Worm (Caenorhabditis elegans): ENCODE measurements around the gene D2096.11.
A peak's percentile ranks its signal among the peaks of the same experiment; 100 is the strongest.

Gene D2096.11

DNA sequence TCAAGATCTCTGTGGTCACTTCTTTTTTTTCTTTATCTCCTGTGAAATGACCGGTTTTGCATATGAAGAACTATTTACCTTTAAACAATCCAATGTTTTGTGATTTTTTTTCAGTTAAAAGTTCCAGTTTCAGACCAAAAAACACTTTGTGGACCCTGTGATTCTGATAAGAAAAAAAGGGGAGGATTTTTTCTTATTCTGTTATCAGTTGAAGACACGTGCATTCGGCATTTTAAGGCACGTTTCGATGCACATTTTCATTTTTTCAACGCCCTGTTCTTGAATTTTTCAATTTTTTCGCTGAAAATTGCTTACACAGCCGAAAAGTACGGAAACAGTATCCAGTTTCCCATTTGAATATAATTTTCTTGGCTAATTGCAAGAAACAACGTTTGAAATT, 27.7 kb downstream of the D2096.11 start, which contains the start of gene aagr-1 (continued):
- no peak for TF ChIP-seq ces-1 (GFP tag; optimal IDR thresholded peaks at IDR 0.05)
- peak; percentile 79 for TF ChIP-seq dmd-6 (GFP tag; IDR thresholded peaks at IDR 0.05)
- no peak for TF ChIP-seq lin-13 (GFP tag; optimal IDR thresholded peaks at IDR 0.05)
- no peak for TF ChIP-seq snpc-1.2 (GFP tag; IDR thresholded peaks at IDR 0.05)
- peak; percentile 13 for TF ChIP-seq mxl-3 (GFP tag; optimal IDR thresholded peaks at IDR 0.05)

DNA sequence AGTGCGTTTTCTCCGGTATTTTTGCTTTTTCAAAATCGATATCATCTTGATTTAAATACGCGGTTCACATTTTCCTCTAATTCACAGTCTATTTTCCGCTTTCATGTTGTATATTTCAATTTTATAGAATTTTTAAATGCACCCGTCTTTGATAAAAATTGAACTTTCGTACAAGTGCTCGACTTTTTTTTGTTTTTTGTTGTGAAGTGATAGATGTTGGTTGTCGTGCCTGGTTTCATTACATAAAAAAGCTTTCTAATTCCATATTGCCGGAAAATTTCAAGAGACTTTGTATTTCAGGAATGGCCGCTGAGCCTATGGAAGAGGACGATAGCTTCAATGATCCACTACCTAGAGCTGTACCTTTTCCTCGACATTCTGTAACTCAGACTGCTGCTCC, 30.8 kb downstream of the D2096.11 start, which contains the start of gene D2096.12:
D2096.12 (plus strand) TSS at position 301 of the 400 bp plus-strand sequence.
- TF ChIP-seq saeg-2 (GFP tag; IDR thresholded peaks at IDR 0.05) (no peak), tag-97 (GFP tag; IDR thresholded peaks at IDR 0.05) (no peak), zip-11 (GFP tag; IDR thresholded peaks at IDR 0.05) (no peak), skn-1 (tag; optimal IDR thresholded peaks at IDR 0.05) (no peak), lin-13 (GFP tag; optimal IDR thresholded peaks at IDR 0.05) (no peak), nhr-111 (GFP tag; optimal IDR thresholded peaks at IDR 0.05) (no peak), arid-1 (GFP tag; conservative IDR thresholded peaks at IDR 0.05) (no peak), spr-3 (GFP tag; optimal IDR thresholded peaks at IDR 0.05) (no peak), zag-1 (tag; optimal IDR thresholded peaks at IDR 0.05) (no peak), snpc-1.2 (GFP tag; IDR thresholded peaks at IDR 0.05) (no peak), daf-12 (tag; optimal IDR thresholded peaks at IDR 0.05) (no peak), ceh-62 (tag; optimal IDR thresholded peaks at IDR 0.05) (no peak), unc-130 (GFP tag; optimal IDR thresholded peaks at IDR 0.05) (no peak)

DNA sequence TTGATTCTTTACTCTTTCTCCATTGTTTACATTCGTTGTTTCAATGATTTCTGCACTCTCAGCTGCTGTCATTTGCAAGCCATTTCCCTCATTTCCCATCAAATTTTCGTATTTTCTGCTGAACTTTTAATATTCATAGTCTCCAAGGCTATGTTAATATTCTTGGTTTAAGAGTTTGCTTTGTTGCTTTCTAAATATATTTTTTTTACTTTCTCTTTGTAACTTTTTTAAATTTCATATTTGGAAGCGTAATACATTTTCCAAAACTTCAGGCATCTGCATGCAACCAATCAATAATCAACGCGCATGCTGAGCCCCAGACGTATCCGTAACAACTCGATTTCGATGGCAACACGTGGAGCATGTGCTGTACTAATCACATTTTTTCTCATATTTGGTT, 33.2 kb downstream of the D2096.11 start, which contains the start of gene sqv-1:
sqv-1 (plus strand) TSS at position 301 of the 400 bp plus-strand sequence.
- TF ChIP-seq daf-16 (GFP tag; optimal IDR thresholded peaks at IDR 0.05) (no peak), daf-16 (tag; optimal IDR thresholded peaks at IDR 0.05) (peak; percentile 33), nhr-41 (GFP tag; IDR thresholded peaks at IDR 0.05) (no peak)

DNA sequence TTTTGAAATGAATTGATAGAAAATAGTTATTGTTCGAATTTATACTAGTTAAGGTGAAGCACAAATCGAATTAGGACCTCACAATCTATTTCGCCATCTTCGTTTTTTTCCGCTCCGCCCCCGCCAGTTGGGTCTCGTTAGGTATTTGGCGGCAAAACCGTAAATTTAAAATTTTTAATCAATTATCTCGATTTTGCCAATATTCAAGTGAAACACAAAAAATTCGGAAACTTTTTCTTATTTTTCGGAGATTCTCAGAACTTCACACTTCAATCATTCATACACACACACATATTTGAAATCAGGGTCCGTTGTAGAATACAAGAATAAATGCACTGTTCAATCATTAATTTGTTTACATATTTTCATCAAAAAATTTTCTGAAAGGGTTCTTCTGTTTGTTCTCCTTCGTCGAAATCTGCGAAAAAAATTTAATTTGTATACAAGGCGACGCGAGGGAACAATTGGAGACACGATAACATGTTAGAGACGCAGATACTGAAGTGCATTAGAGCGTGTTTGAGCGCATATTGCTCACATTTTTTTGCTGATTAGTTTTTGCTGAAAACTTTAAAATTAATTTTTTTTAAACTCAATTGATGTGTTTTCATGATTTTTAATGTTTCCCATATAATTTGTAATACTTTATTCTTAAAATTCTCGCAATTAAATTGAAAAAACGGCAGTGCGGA, 34.1 kb downstream of the D2096.11 start, which contains the start of gene D2096.5:
D2096.5 (minus strand) TSS at position 51 of the 692 bp plus-strand sequence.
- TF ChIP-seq nhr-28 (tag; optimal IDR thresholded peaks at IDR 0.05), result peak; percentile 29
- no peak for TF ChIP-seq tra-1 (GFP tag; IDR thresholded peaks at IDR 0.05)
- no peak for TF ChIP-seq T26A8.4 (GFP tag; IDR thresholded peaks at IDR 0.05)
- TF ChIP-seq fkh-10 (GFP tag; optimal IDR thresholded peaks at IDR 0.05), result no peak
- TF ChIP-seq snpc-4 (tag; optimal IDR thresholded peaks at IDR 0.05), result no peak
- no peak for TF ChIP-seq dmd-9 (GFP tag; IDR thresholded peaks at IDR 0.05)
- TF ChIP-seq ceh-32 (tag; optimal IDR thresholded peaks at IDR 0.05; ENCODE audit: poor library complexity), result no peak
- TF ChIP-seq zip-2 (tag; optimal IDR thresholded peaks at IDR 0.05), result no peak
- no peak for TF ChIP-seq ZK337.2 (GFP tag; IDR thresholded peaks at IDR 0.05)
- TF ChIP-seq nhr-237 (tag; optimal IDR thresholded peaks at IDR 0.05), result no peak
- no peak for TF ChIP-seq nhr-102 (tag; optimal IDR thresholded peaks at IDR 0.05)
- no peak for TF ChIP-seq spr-1 (tag; optimal IDR thresholded peaks at IDR 0.05)
- no peak for TF ChIP-seq pha-4 (GFP tag; IDR thresholded peaks at IDR 0.05)
- peak; percentile 29 for TF ChIP-seq pha-4 (tag; optimal IDR thresholded peaks at IDR 0.05)
- no peak for TF ChIP-seq madf-9 (GFP tag; conservative IDR thresholded peaks at IDR 0.05)
- TF ChIP-seq daf-16 (GFP tag; optimal IDR thresholded peaks at IDR 0.05), result no peak
- TF ChIP-seq daf-16 (tag; optimal IDR thresholded peaks at IDR 0.05), result peak; percentile 44
- no peak for TF ChIP-seq egl-27 (tag; optimal IDR thresholded peaks at IDR 0.05)
- TF ChIP-seq fos-1 (tag; optimal IDR thresholded peaks at IDR 0.05), result no peak
